Fruit fly (Drosophila melanogaster) whole organism, embryonic: ENCODE data around the gene Tsen34.

Experiments
- ATbp ChIP-seq: fragments of 200-800 bp; sonication (Bioruptor generic); optimal IDR thresholded peaks from 2 replicates; lab custom pipeline; 2017; ENCODE audit warnings: missing biosample characterization, mild to moderate bottlenecking, missing genetic modification characterization, missing genetic modification reagents
- Blimp-1 ChIP-seq: fragments of 200-800 bp; sonication (Bioruptor generic); optimal IDR thresholded peaks from 3 replicates; lab custom pipeline; 2018; ENCODE audit warnings: missing biosample characterization, missing genetic modification characterization, mild to moderate bottlenecking, moderate library complexity, missing genetic modification reagents
- CG11504 ChIP-seq: fragments of 200-800 bp; sonication (Bioruptor generic); optimal IDR thresholded peaks from 3 replicates; lab custom pipeline; 2019; ENCODE audit warnings: missing biosample characterization, mild to moderate bottlenecking, missing genetic modification characterization, moderate library complexity
- CG12219 ChIP-seq: fragments of 200-800 bp; sonication (Bioruptor generic); optimal IDR thresholded peaks from 3 replicates; lab custom pipeline; 2018; ENCODE audit warnings: missing biosample characterization, mild to moderate bottlenecking, missing genetic modification characterization
- CG12391 ChIP-seq: fragments of 200-800 bp; sonication (Bioruptor generic); optimal IDR thresholded peaks from 3 replicates; lab custom pipeline; 2018; ENCODE audit warnings: missing biosample characterization, mild to moderate bottlenecking, missing genetic modification characterization, moderate library complexity
- CG14667 ChIP-seq: fragments of 200-800 bp; sonication (Bioruptor generic); IDR thresholded peaks from 2 replicates; pipeline ENCODE4 v1.3.6; 2022; ENCODE audit warnings: missing biosample characterization, missing genetic modification characterization
- CG15601 ChIP-seq: fragments of 200-800 bp; sonication (Bioruptor generic); optimal IDR thresholded peaks from 3 replicates; lab custom pipeline; 2019; ENCODE audit warnings: missing biosample characterization, mild to moderate bottlenecking, missing genetic modification characterization, moderate library complexity
- CG15696 ChIP-seq: fragments of 200-800 bp; sonication (Bioruptor generic); optimal IDR thresholded peaks from 2 replicates; lab custom pipeline; 2019; ENCODE audit warnings: missing biosample characterization, mild to moderate bottlenecking, missing genetic modification characterization, moderate library complexity
- CG1603 ChIP-seq: fragments of 200-800 bp; sonication (Bioruptor generic); optimal IDR thresholded peaks from 2 replicates; lab custom pipeline; 2019; ENCODE audit warnings: missing biosample characterization, mild to moderate bottlenecking, missing genetic modification characterization, moderate library complexity
- CG18619 ChIP-seq: fragments of 200-800 bp; sonication (Bioruptor generic); optimal IDR thresholded peaks from 3 replicates; lab custom pipeline; 2017; ENCODE audit warnings: missing biosample characterization, mild to moderate bottlenecking, missing genetic modification characterization
- CG2199 ChIP-seq: fragments of 200-800 bp; sonication (Bioruptor generic); IDR thresholded peaks from 3 replicates; pipeline ENCODE4 v1.3.6; 2022; ENCODE audit warnings: missing biosample characterization, missing genetic modification characterization
- CG3065 ChIP-seq: fragments of 200-800 bp; sonication (Bioruptor generic); optimal IDR thresholded peaks from 2 replicates; lab custom pipeline; 2016; ENCODE audit warnings: missing biosample characterization, missing genetic modification characterization
- CG3163 ChIP-seq: fragments of 200-800 bp; sonication (Bioruptor generic); optimal IDR thresholded peaks from 3 replicates; lab custom pipeline; 2016; ENCODE audit warnings: missing biosample characterization, missing genetic modification characterization
- CG34224 ChIP-seq: fragments of 200-800 bp; sonication (Bioruptor generic); IDR thresholded peaks from 3 replicates; pipeline ENCODE4 v1.3.6; 2022; ENCODE audit warnings: missing biosample characterization, missing genetic modification characterization; ENCODE audit not compliant: partially characterized antibody
- CG3838 ChIP-seq: fragments of 200-800 bp; sonication (Bioruptor generic); optimal IDR thresholded peaks from 3 replicates; lab custom pipeline; 2016; ENCODE audit warnings: missing biosample characterization, missing genetic modification characterization
- CG4854 ChIP-seq: fragments of 200-800 bp; sonication (Bioruptor generic); optimal IDR thresholded peaks from 2 replicates; lab custom pipeline; 2016; ENCODE audit warnings: missing biosample characterization, missing genetic modification characterization, inconsistent platforms
- CG6765 ChIP-seq: fragments of 200-800 bp; sonication (Bioruptor generic); optimal IDR thresholded peaks from 3 replicates; lab custom pipeline; 2017; ENCODE audit warnings: missing biosample characterization, mild to moderate bottlenecking, missing genetic modification characterization
- CG8290 ChIP-seq, 3 experiments: fragments of 200-800 bp; sonication (Bioruptor generic); optimal IDR thresholded peaks; 2 replicates each; lab custom pipeline; 2016 to 2019; ENCODE audit warnings: missing biosample characterization in 3 of 3, missing genetic modification characterization in 3 of 3, mild to moderate bottlenecking in 2 of 3, moderate library complexity in 1 of 3
- Dbx ChIP-seq: fragments of 200-800 bp; sonication (Bioruptor generic); IDR thresholded peaks from 3 replicates; pipeline ENCODE4 v1.3.6; 2022; ENCODE audit warnings: missing biosample characterization, missing genetic modification characterization
- Elba2 ChIP-seq: fragments of 200-800 bp; sonication (Bioruptor generic); optimal IDR thresholded peaks from 3 replicates; lab custom pipeline; 2016; ENCODE audit warnings: missing biosample characterization, missing genetic modification characterization
- HLH4C ChIP-seq: fragments of 200-800 bp; sonication (Bioruptor generic); IDR thresholded peaks from 3 replicates; pipeline ENCODE4 v1.3.6; 2022; ENCODE audit warnings: missing biosample characterization, missing genetic modification characterization; ENCODE audit not compliant: partially characterized antibody
- Hmr ChIP-seq: fragments of 200-800 bp; sonication (Bioruptor generic); optimal IDR thresholded peaks from 3 replicates; lab custom pipeline; 2017; ENCODE audit warnings: mild to moderate bottlenecking, missing biosample characterization, missing genetic modification reagents, missing genetic modification characterization
- Jarid2 ChIP-seq: fragments of 200-800 bp; sonication (Bioruptor generic); optimal IDR thresholded peaks from 3 replicates; lab custom pipeline; 2017; ENCODE audit warnings: mild to moderate bottlenecking, missing biosample characterization, missing genetic modification reagents, missing genetic modification characterization
- MESR4 ChIP-seq: fragments of 200-800 bp; sonication (Bioruptor generic); optimal IDR thresholded peaks from 2 replicates; lab custom pipeline; 2018; ENCODE audit warnings: missing biosample characterization, mild to moderate bottlenecking, missing genetic modification characterization, moderate library complexity
- Neu2 ChIP-seq: fragments of 200-800 bp; sonication (Bioruptor generic); optimal IDR thresholded peaks from 3 replicates; lab custom pipeline; 2016; ENCODE audit warnings: missing biosample characterization, missing genetic modification characterization, borderline replicate concordance
- Nf-YC ChIP-seq: fragments of 200-800 bp; optimal IDR thresholded peaks from 3 replicates; lab custom pipeline; 2019; ENCODE audit warnings: missing biosample characterization, mild to moderate bottlenecking, missing genetic modification characterization, moderate library complexity
- ap ChIP-seq: fragments of 200-800 bp; sonication (Bioruptor generic); IDR thresholded peaks from 2 replicates; pipeline ENCODE4 v1.3.6; 2022; ENCODE audit warnings: missing biosample characterization, missing genetic modification characterization
- bcd ChIP-seq: fragments of 200-800 bp; sonication (Bioruptor generic); optimal IDR thresholded peaks from 2 replicates; lab custom pipeline; 2017; ENCODE audit warnings: missing biosample characterization, mild to moderate bottlenecking, missing genetic modification characterization
- bowl ChIP-seq: fragments of 200-800 bp; sonication (Bioruptor generic); IDR thresholded peaks from 2 replicates; pipeline ENCODE4 v1.3.6; 2022; ENCODE audit warnings: missing biosample characterization, missing genetic modification characterization
- bsh ChIP-seq, 2 experiments: fragments of 200-800 bp; sonication (Bioruptor generic); optimal IDR thresholded peaks; 2 replicates each; lab custom pipeline; 2017 to 2018; ENCODE audit warnings: mild to moderate bottlenecking in 2 of 2, missing biosample characterization in 2 of 2, missing genetic modification characterization in 2 of 2, moderate library complexity in 1 of 2
- cad ChIP-seq: fragments of >200 bp; optimal IDR thresholded peaks from 2 replicates; lab custom pipeline; 2017; ENCODE audit warnings: missing biosample characterization, missing genetic modification characterization
- cato ChIP-seq: fragments of 200-800 bp; sonication (Bioruptor generic); optimal IDR thresholded peaks from 2 replicates; lab custom pipeline; 2016; ENCODE audit warnings: missing biosample characterization, missing genetic modification characterization, borderline replicate concordance
- emc ChIP-seq: fragments of 200-800 bp; sonication (Bioruptor generic); optimal IDR thresholded peaks from 2 replicates; lab custom pipeline; 2016; ENCODE audit warnings: missing biosample characterization, missing genetic modification characterization
- ems ChIP-seq: fragments of 200-800 bp; sonication (Bioruptor generic); optimal IDR thresholded peaks from 3 replicates; lab custom pipeline; 2016; ENCODE audit warnings: missing biosample characterization, missing genetic modification characterization
- fru ChIP-seq: fragments of >200 bp; optimal IDR thresholded peaks from 2 replicates; lab custom pipeline; 2017
- gcm ChIP-seq: fragments of 200-800 bp; sonication (Bioruptor generic); optimal IDR thresholded peaks from 2 replicates; lab custom pipeline; 2019; ENCODE audit warnings: missing biosample characterization, mild to moderate bottlenecking, missing genetic modification characterization, moderate library complexity
- grn ChIP-seq: fragments of 200-800 bp; sonication (Bioruptor generic); optimal IDR thresholded peaks from 3 replicates; lab custom pipeline; 2017; ENCODE audit warnings: missing biosample characterization, missing genetic modification characterization
- hb ChIP-seq: fragments of 200-800 bp; sonication (Bioruptor generic); IDR thresholded peaks from 3 replicates; pipeline ENCODE4 v1.3.6; 2022; ENCODE audit warnings: missing biosample characterization, missing genetic modification characterization; ENCODE audit not compliant: partially characterized antibody
- maf-S ChIP-seq: fragments of 200-800 bp; sonication (Bioruptor generic); optimal IDR thresholded peaks from 2 replicates; lab custom pipeline; 2016; ENCODE audit warnings: missing biosample characterization, missing genetic modification characterization
- mirr ChIP-seq: fragments of 200-800 bp; sonication (Bioruptor generic); optimal IDR thresholded peaks from 3 replicates; lab custom pipeline; 2018; ENCODE audit warnings: missing biosample characterization, mild to moderate bottlenecking, missing genetic modification characterization
- mld ChIP-seq: fragments of 200-800 bp; sonication (Bioruptor generic); IDR thresholded peaks from 3 replicates; pipeline ENCODE4 v1.3.6; 2022; ENCODE audit warnings: missing biosample characterization, missing genetic modification characterization; ENCODE audit not compliant: partially characterized antibody
- odd ChIP-seq: fragments of 200-800 bp; sonication (Bioruptor generic); optimal IDR thresholded peaks from 2 replicates; lab custom pipeline; 2017; ENCODE audit warnings: missing biosample characterization, mild to moderate bottlenecking, missing genetic modification characterization
- so ChIP-seq: fragments of 200-800 bp; sonication (Bioruptor generic); IDR thresholded peaks from 3 replicates; pipeline ENCODE4 v1.3.6; 2022; ENCODE audit warnings: missing biosample characterization, missing genetic modification characterization
- tio ChIP-seq: fragments of 200-800 bp; sonication (Bioruptor generic); optimal IDR thresholded peaks from 2 replicates; lab custom pipeline; 2017; ENCODE audit warnings: missing biosample characterization, missing genetic modification characterization, inconsistent platforms
- trem ChIP-seq: fragments of 200-800 bp; optimal IDR thresholded peaks from 3 replicates; lab custom pipeline; 2019; ENCODE audit warnings: missing biosample characterization, mild to moderate bottlenecking, missing genetic modification characterization, moderate library complexity
- tup ChIP-seq: fragments of 200-800 bp; sonication (Bioruptor generic); optimal IDR thresholded peaks from 2 replicates; lab custom pipeline; 2016; ENCODE audit warnings: missing biosample characterization, mild to moderate bottlenecking, missing genetic modification characterization, moderate library complexity
- tx ChIP-seq: fragments of 200-800 bp; sonication (Bioruptor generic); optimal IDR thresholded peaks from 2 replicates; lab custom pipeline; 2016; ENCODE audit warnings: missing biosample characterization, missing genetic modification characterization
- vvl ChIP-seq: fragments of 200-800 bp; sonication (Bioruptor generic); IDR thresholded peaks from 2 replicates; pipeline ENCODE4 v1.3.6; 2022; ENCODE audit warnings: missing biosample characterization, missing genetic modification characterization

Gene Tsen34

dm6 chr3L:14786230-14786850, 24.7 kb upstream of the Tsen34 start, which contains the start of the genes bmm and Tdrd3 (continued):
- peak; percentile 57 for TF ChIP-seq odd
- TF ChIP-seq ems = no peak
- no peak for TF ChIP-seq bowl
- TF ChIP-seq hb (GFP tag; lab: Robert Waterston, UW) = peak; percentile 84
- peak; percentile 29; the same call in 1 of the 2 replicates for TF ChIP-seq ap (GFP tag; lab: Robert Waterston, UW)
- TF ChIP-seq CG3838 (GFP tag; lab: Kevin White, UChicago) = peak; percentile 48
- peak; percentile 81 for TF ChIP-seq Nf-YC
- TF ChIP-seq cato (GFP tag; lab: Kevin White, UChicago) = peak; percentile 64
- peak; percentile 81 for TF ChIP-seq CG11504
- TF ChIP-seq tio = peak; percentile 71
- peak; percentile 95 for TF ChIP-seq CG12391 (tag; lab: Kevin White, UChicago)
- TF ChIP-seq gcm (GFP tag; lab: Kevin White, UChicago) = peak; percentile 79
- no peak for TF ChIP-seq grn (GFP tag; lab: Kevin White, UChicago)
- peak; percentile 80 for TF ChIP-seq bcd (GFP tag; lab: Kevin White, UChicago)
- TF ChIP-seq bsh (GFP tag; optimal IDR thresholded peaks at IDR 0.05; lab: Kevin White, UChicago) = peak in 1 of 2 experiments; percentile 74
- no peak for TF ChIP-seq cad (GFP tag; lab: Kevin White, UChicago)
- peak; percentile 32 for TF ChIP-seq tx (GFP tag; lab: Kevin White, UChicago)
- TF ChIP-seq mld (GFP tag; lab: Robert Waterston, UW) = peak; percentile 71; the same call in 1 of the 3 replicates
- TF ChIP-seq CG15601 (tag; lab: Kevin White, UChicago) = peak; percentile 86
- TF ChIP-seq Jarid2 (GFP tag; lab: Kevin White, UChicago) = peak; percentile 88
- TF ChIP-seq so (GFP tag; lab: Robert Waterston, UW) = peak; percentile 63; the same call in 1 of the 3 replicates
- peak; percentile 81 for TF ChIP-seq CG6765 (GFP tag; lab: Kevin White, UChicago)
- TF ChIP-seq trem (tag; lab: Kevin White, UChicago) = peak; percentile 93
- peak; percentile 81 for TF ChIP-seq CG34224 (GFP tag; lab: Robert Waterston, UW)
- TF ChIP-seq fru (lab: Kevin White, UChicago) = no peak
- peak; percentile 83 for TF ChIP-seq Dbx (GFP tag; lab: Robert Waterston, UW)
- TF ChIP-seq CG2199 (GFP tag; lab: Robert Waterston, UW) = peak; percentile 7; the same call in 1 of the 3 replicates
- no peak for TF ChIP-seq emc (GFP tag; lab: Kevin White, UChicago)
- TF ChIP-seq maf-S (GFP tag; lab: Kevin White, UChicago) = peak; percentile 61
- TF ChIP-seq CG18619 (GFP tag; lab: Kevin White, UChicago) = peak; percentile 69
- TF ChIP-seq MESR4 (GFP tag; lab: Kevin White, UChicago) = peak; percentile 33
- TF ChIP-seq CG3163 = peak; percentile 18
- TF ChIP-seq Elba2 (GFP tag; lab: Kevin White, UChicago) = peak; percentile 36
- peak; percentile 49 for TF ChIP-seq ATbp (GFP tag; lab: Kevin White, UChicago)
- no peak for TF ChIP-seq Neu2 (GFP tag; lab: Kevin White, UChicago)
- TF ChIP-seq Blimp-1 = peak; percentile 77
- no peak for TF ChIP-seq CG3065 (GFP tag; lab: Kevin White, UChicago)
- TF ChIP-seq Hmr (GFP tag; lab: Kevin White, UChicago) = peak; percentile 87
- TF ChIP-seq CG8290 (GFP tag; optimal IDR thresholded peaks at IDR 0.05; lab: Kevin White, UChicago) = peak; percentile 89
- TF ChIP-seq CG8290 (tag; optimal IDR thresholded peaks at IDR 0.05; lab: Kevin White, UChicago) = peak; percentile 62 to 83
- peak; percentile 57 for TF ChIP-seq vvl
- no peak for TF ChIP-seq CG12219
- peak; percentile 38 for TF ChIP-seq mirr
- peak; percentile 51 for TF ChIP-seq tup
- TF ChIP-seq CG14667 = peak; percentile 50
- TF ChIP-seq HLH4C = peak; percentile 82
- peak; percentile 22 for TF ChIP-seq CG1603 (tag; lab: Kevin White, UChicago)
- TF ChIP-seq CG4854 (GFP tag; lab: Kevin White, UChicago) = peak; percentile 24
- TF ChIP-seq CG15696 (tag; lab: Kevin White, UChicago) = peak; percentile 87
